Fruit fly (Drosophila melanogaster) whole organism, wandering third instar larva: ENCODE data around the gene Rdh.

Experiments used
- Abd-B ChIP-seq: fragments of >200 bp; optimal IDR thresholded peaks from 2 replicates; lab custom pipeline; 2017; ENCODE audit warnings: missing biosample characterization, missing genetic modification characterization
- CG32264 ChIP-seq: fragments of 200-800 bp; sonication (Bioruptor generic); optimal IDR thresholded peaks from 2 replicates; lab custom pipeline; 2016; ENCODE audit warnings: missing biosample characterization, missing genetic modification characterization
- CG9705 ChIP-seq: fragments of 200-800 bp; sonication (Bioruptor generic); optimal IDR thresholded peaks from 2 replicates; lab custom pipeline; 2018; ENCODE audit warnings: missing biosample characterization, mild to moderate bottlenecking, missing genetic modification characterization
- CrebA ChIP-seq: fragments of 200-800 bp; sonication (Bioruptor generic); optimal IDR thresholded peaks from 2 replicates; lab custom pipeline; 2016; ENCODE audit warnings: missing biosample characterization, mild to moderate bottlenecking, missing genetic modification characterization, borderline replicate concordance
- Dfd ChIP-seq: fragments of >200 bp; optimal IDR thresholded peaks from 2 replicates; lab custom pipeline; 2017; ENCODE audit warnings: missing biosample characterization, missing genetic modification characterization
- Dif ChIP-seq: fragments of 200-275, 200-300 bp; sonication (Bioruptor generic); optimal IDR thresholded peaks from 2 replicates; lab custom pipeline; 2018; ENCODE audit warnings: missing biosample characterization, missing genetic modification characterization; ENCODE audit not compliant: partially characterized antibody
- GATAd ChIP-seq: sonication (Bioruptor generic); optimal IDR thresholded peaks from 2 replicates; lab custom pipeline; 2016; ENCODE audit warnings: missing biosample characterization, missing genetic modification characterization
- HLH106 ChIP-seq: fragments of 200-800 bp; optimal IDR thresholded peaks from 3 replicates; lab custom pipeline; 2019; ENCODE audit warnings: missing biosample characterization, mild to moderate bottlenecking, missing genetic modification characterization, moderate library complexity
- Hnf4 ChIP-seq: fragments of 200-800 bp; sonication (Bioruptor generic); optimal IDR thresholded peaks from 2 replicates; lab custom pipeline; 2016; ENCODE audit warnings: missing biosample characterization, mild to moderate bottlenecking, missing genetic modification characterization
- Hr78 ChIP-seq: fragments of >200 bp; optimal IDR thresholded peaks from 2 replicates; lab custom pipeline; 2017; ENCODE audit warnings: missing biosample characterization, missing genetic modification characterization
- Hr83 ChIP-seq: fragments of 200-300 bp; sonication (Bioruptor generic); optimal IDR thresholded peaks from 2 replicates; lab custom pipeline; 2016; ENCODE audit warnings: missing biosample characterization, mild to moderate bottlenecking, missing genetic modification characterization, moderate library complexity; ENCODE audit not compliant: poor library complexity, severe bottlenecking
- Jra ChIP-seq: sonication (Bioruptor generic); optimal IDR thresholded peaks from 2 replicates; lab custom pipeline; 2016; ENCODE audit warnings: missing biosample characterization, missing genetic modification characterization
- Mio ChIP-seq: sonication (Bioruptor generic); optimal IDR thresholded peaks from 2 replicates; lab custom pipeline; 2016; ENCODE audit warnings: missing biosample characterization, missing genetic modification characterization
- Myc ChIP-seq: fragments of >200 bp; optimal IDR thresholded peaks from 2 replicates; lab custom pipeline; 2017
- N ChIP-seq: fragments of >200 bp; optimal IDR thresholded peaks from 2 replicates; lab custom pipeline; 2018; ENCODE audit warnings: missing biosample characterization, missing external identifiers, missing genetic modification characterization
- OdsH ChIP-seq: fragments of 200-800 bp; sonication (Bioruptor generic); optimal IDR thresholded peaks from 2 replicates; lab custom pipeline; 2016; ENCODE audit warnings: missing biosample characterization, mild to moderate bottlenecking, missing genetic modification characterization
- Rel ChIP-seq, 2 experiments: fragments of 200-800 bp; sonication (Bioruptor generic) in 1 of 2; optimal IDR thresholded peaks; 2 replicates in 1 of 2; 3 replicates in 1 of 2; lab custom pipeline; 2016 to 2019; ENCODE audit warnings: mild to moderate bottlenecking in 2 of 2, missing biosample characterization in 2 of 2, missing genetic modification characterization in 2 of 2, moderate library complexity in 1 of 2
- Sp1 ChIP-seq: fragments of 200-800 bp; sonication (Bioruptor generic); optimal IDR thresholded peaks from 3 replicates; lab custom pipeline; 2019; ENCODE audit warnings: missing biosample characterization, mild to moderate bottlenecking, missing genetic modification characterization, moderate library complexity
- Vsx2 ChIP-seq: fragments of 200-300, 225-300 bp; sonication (Bioruptor generic); optimal IDR thresholded peaks from 2 replicates; lab custom pipeline; 2018; ENCODE audit warnings: missing biosample characterization, missing genetic modification characterization; ENCODE audit not compliant: partially characterized antibody
- br ChIP-seq: fragments of 200-800 bp; sonication (Bioruptor generic); optimal IDR thresholded peaks from 2 replicates; lab custom pipeline; 2016; ENCODE audit warnings: missing biosample characterization, missing genetic modification characterization
- brk ChIP-seq: fragments of 200-800 bp; sonication (Bioruptor generic); optimal IDR thresholded peaks from 2 replicates; lab custom pipeline; 2016; ENCODE audit warnings: missing biosample characterization, mild to moderate bottlenecking, missing genetic modification characterization
- dl ChIP-seq, 2 experiments: fragments of 175-275, 200-275 bp in 1 of 2; fragments of 200-275 bp in 1 of 2; sonication (Bioruptor generic); optimal IDR thresholded peaks; lab custom pipeline; 2018; ENCODE audit warnings: mild to moderate bottlenecking in 2 of 2, missing biosample characterization in 2 of 2, missing genetic modification characterization in 2 of 2, moderate library complexity in 2 of 2; ENCODE audit not compliant: partially characterized antibody in 2 of 2, insufficient read depth in 1 of 2
- dmrt93B ChIP-seq: fragments of 200-800 bp; sonication (Bioruptor generic); optimal IDR thresholded peaks from 2 replicates; lab custom pipeline; 2018; ENCODE audit warnings: missing biosample characterization, mild to moderate bottlenecking, missing genetic modification characterization
- dsf ChIP-seq: sonication (Bioruptor generic); optimal IDR thresholded peaks from 2 replicates; lab custom pipeline; 2016; ENCODE audit warnings: missing biosample characterization, missing genetic modification characterization, borderline replicate concordance
- ey ChIP-seq: fragments of 200-800 bp; sonication (Bioruptor generic); optimal IDR thresholded peaks from 2 replicates; lab custom pipeline; 2016; ENCODE audit warnings: missing biosample characterization, missing genetic modification characterization
- foxo ChIP-seq, 2 experiments: fragments of 200-800 bp; sonication (Bioruptor generic); optimal IDR thresholded peaks; 2 replicates in 1 of 2; 3 replicates in 1 of 2; lab custom pipeline; 2016 to 2017; ENCODE audit warnings: missing biosample characterization in 2 of 2, missing genetic modification characterization in 2 of 2
- fru ChIP-seq: fragments of 200-800 bp; sonication (Bioruptor generic); optimal IDR thresholded peaks from 3 replicates; lab custom pipeline; 2016; ENCODE audit warnings: missing biosample characterization, mild to moderate bottlenecking, missing genetic modification characterization
- h ChIP-seq: fragments of 200-800 bp; sonication (Bioruptor generic); optimal IDR thresholded peaks from 3 replicates; lab custom pipeline; 2016; ENCODE audit warnings: missing biosample characterization, mild to moderate bottlenecking, missing genetic modification characterization
- jim ChIP-seq: fragments of 175-275, 200-325 bp; sonication (Bioruptor generic); optimal IDR thresholded peaks from 2 replicates; lab custom pipeline; 2016; ENCODE audit warnings: missing biosample characterization, mild to moderate bottlenecking, missing genetic modification characterization
- lola ChIP-seq: fragments of >200 bp; optimal IDR thresholded peaks from 2 replicates; lab custom pipeline; 2017; ENCODE audit warnings: missing biosample characterization, missing genetic modification characterization
- pan ChIP-seq: fragments of >200 bp; optimal IDR thresholded peaks from 2 replicates; lab custom pipeline; 2017
- psq ChIP-seq: fragments of 200-800 bp; sonication (Bioruptor generic); optimal IDR thresholded peaks from 3 replicates; lab custom pipeline; 2017; ENCODE audit warnings: missing biosample characterization, mild to moderate bottlenecking, missing genetic modification characterization, moderate library complexity
- rgr ChIP-seq: fragments of 200-800 bp; sonication (Bioruptor generic); optimal IDR thresholded peaks from 3 replicates; lab custom pipeline; 2016; ENCODE audit warnings: missing biosample characterization, mild to moderate bottlenecking, missing genetic modification characterization
- sage ChIP-seq: fragments of 200-800 bp; sonication (Bioruptor generic); optimal IDR thresholded peaks from 2 replicates; lab custom pipeline; 2016; ENCODE audit warnings: missing biosample characterization, mild to moderate bottlenecking, missing genetic modification characterization
- sv ChIP-seq: fragments of 200-800 bp; sonication (Bioruptor generic); optimal IDR thresholded peaks from 3 replicates; lab custom pipeline; 2016; ENCODE audit warnings: missing biosample characterization, missing genetic modification characterization
- tai ChIP-seq: sonication (Bioruptor generic); optimal IDR thresholded peaks from 2 replicates; lab custom pipeline; 2016; ENCODE audit warnings: missing biosample characterization, missing genetic modification characterization
- usp ChIP-seq: fragments of >200 bp; optimal IDR thresholded peaks from 2 replicates; lab custom pipeline; 2017; ENCODE audit warnings: missing biosample characterization, missing genetic modification characterization
- woc ChIP-seq: sonication (Bioruptor generic); optimal IDR thresholded peaks from 2 replicates; lab custom pipeline; 2016; ENCODE audit warnings: missing biosample characterization, mild to moderate bottlenecking, missing genetic modification characterization

Rdh gene

DNA sequence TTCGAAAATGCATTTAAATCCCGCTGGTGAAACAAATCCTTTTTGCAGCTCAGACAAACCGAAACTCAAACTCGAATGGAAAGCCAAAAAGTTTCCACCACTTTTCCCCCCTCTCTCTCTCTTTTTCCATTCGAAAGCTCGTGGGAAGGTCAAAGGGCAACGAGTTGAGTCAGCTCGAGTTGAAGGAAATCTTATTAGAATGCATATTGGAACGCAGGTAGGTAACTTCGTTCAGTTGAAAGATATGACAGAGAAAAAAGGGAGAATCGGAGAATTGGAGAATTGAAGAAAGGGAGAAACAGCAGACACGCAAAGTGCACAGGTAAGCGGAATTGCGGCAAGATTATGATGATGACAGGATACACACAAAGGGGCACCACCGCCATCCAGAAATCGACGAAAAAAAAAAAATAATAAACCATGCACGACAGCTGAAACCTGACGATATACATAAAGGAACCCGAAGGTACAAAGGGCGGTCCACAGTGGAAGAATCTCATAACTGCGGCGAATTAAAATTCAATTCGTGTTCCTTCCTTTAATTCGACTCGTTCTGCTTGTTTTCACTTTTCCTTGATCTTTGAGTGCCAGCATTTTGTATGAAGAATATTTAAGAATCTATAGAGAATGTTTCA lies 42.5 kb upstream of the Rdh start:
- TF ChIP-seq Dif = no peak
- no peak for TF ChIP-seq tai
- no peak for TF ChIP-seq dsf (GFP tag; lab: Kevin White, UChicago)
- TF ChIP-seq sv (GFP tag; lab: Kevin White, UChicago) = no peak
- no peak for TF ChIP-seq Hr78 (GFP tag; lab: Kevin White, UChicago)
- peak; percentile 92 for TF ChIP-seq psq
- TF ChIP-seq Hnf4 (GFP tag; lab: Kevin White, UChicago) = peak; percentile 19
- TF ChIP-seq CG9705 = no peak

DNA sequence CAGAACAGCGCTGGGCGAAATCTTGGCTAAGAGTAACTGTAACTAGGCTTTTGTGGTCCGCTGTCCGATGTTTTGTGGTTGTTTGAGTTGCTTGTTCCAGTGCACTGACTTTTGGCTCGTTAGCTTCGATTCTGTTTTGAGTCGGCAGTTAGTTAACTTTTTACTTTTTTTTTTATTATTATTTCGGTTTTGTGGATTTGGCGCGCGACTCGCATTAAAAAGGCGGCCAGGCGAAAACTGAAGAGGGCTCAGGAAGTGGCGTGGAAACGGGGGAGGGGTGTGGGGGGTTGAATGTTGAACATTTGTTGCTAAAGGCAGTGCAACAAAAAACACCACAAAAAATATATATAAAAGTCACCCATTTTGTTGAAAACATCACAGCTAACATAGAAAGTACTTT lies 41.8 kb upstream of the Rdh start:
- no peak for TF ChIP-seq Hnf4 (GFP tag; lab: Kevin White, UChicago)
- TF ChIP-seq N = no peak
- TF ChIP-seq Dfd (GFP tag; lab: Kevin White, UChicago) = peak; percentile 12

DNA sequence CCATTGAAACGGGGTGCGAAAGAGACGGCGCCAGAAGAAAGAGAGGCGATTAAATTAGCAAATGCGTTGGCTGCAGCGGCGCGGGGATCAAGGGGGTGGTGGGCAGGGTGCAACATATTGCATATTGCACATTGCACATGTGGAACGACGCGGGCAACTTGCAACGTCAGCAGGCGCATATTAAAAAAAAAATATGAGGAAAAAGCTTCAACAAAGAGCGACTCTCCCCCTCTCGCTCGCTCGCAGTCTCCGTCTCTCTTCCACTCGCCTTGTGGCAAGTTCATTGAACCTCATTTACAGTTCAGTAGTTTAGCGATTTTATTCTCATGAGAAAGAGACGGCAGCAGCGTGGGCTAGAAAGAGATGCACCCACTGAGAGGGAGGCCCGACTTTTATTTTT lies 41.2 kb upstream of the Rdh start:
- TF ChIP-seq Hr78 (GFP tag; lab: Kevin White, UChicago) = no peak
- no peak for TF ChIP-seq CrebA (GFP tag; lab: Kevin White, UChicago)

DNA sequence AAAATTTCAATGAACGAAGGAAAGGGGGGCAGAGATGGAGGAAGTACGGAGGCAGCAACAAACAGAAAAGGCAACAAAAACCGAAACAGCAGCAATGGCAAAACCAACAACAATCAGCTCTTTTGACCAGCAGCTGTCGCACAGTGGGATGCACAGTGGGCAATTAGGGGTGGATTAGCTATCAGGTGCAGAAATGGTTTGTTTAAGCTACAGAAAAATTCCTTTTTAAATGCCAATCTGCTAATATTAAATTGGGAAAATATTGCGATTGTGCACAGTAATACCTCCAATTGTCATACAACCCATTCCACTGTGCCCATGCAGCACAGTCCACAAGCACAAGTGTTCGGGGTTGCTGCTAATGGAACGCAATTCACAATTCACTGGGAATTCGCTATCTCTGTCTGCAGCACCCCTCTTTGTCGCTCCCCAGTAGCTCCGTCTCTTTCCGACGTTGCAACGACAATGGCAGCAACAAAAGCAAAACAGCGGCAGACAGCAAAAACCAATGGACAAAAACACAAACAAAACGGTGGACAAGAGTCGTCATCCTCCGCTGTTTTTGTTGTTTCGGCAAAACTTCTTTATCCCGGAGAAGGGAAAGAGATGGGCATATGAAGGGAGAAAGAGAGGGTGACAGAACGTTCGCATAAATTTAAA lies 40.1 kb upstream of the Rdh start:
- no peak for TF ChIP-seq Hr78 (GFP tag; lab: Kevin White, UChicago)
- TF ChIP-seq dsf (GFP tag; lab: Kevin White, UChicago) = peak; percentile 87
- TF ChIP-seq Hnf4 (GFP tag; lab: Kevin White, UChicago) = peak; percentile 98
- TF ChIP-seq dl (GFP tag; optimal IDR thresholded peaks at IDR 0.05; lab: Kevin White, UChicago; ENCODE audit: insufficient read depth in 1 of 2, partially characterized antibody in 2 of 2) = no peak
- peak; percentile 87 for TF ChIP-seq sv (GFP tag; lab: Kevin White, UChicago)
- TF ChIP-seq woc (GFP tag; lab: Kevin White, UChicago) = peak; percentile 98
- TF ChIP-seq ey = peak; percentile 99
- TF ChIP-seq br (GFP tag; lab: Kevin White, UChicago) = peak; percentile 98
- TF ChIP-seq jim (GFP tag; lab: Kevin White, UChicago) = no peak
- no peak for TF ChIP-seq lola (GFP tag; lab: Kevin White, UChicago)
- peak; percentile 94 for TF ChIP-seq sage (GFP tag; lab: Kevin White, UChicago)
- no peak for TF ChIP-seq N
- peak; percentile 92 for TF ChIP-seq CrebA (GFP tag; lab: Kevin White, UChicago)
- peak; percentile 46 for TF ChIP-seq CG9705
- TF ChIP-seq foxo (GFP tag; optimal IDR thresholded peaks at IDR 0.05; lab: Kevin White, UChicago) = peak; percentile 90 to 99
- peak; percentile 98 for TF ChIP-seq psq
- no peak for TF ChIP-seq Abd-B (GFP tag; lab: Kevin White, UChicago)
- peak; percentile 89 for TF ChIP-seq brk (GFP tag; lab: Kevin White, UChicago)
- TF ChIP-seq GATAd (GFP tag; lab: Kevin White, UChicago) = peak; percentile 81
- peak; percentile 99 for TF ChIP-seq h (GFP tag; lab: Kevin White, UChicago)
- TF ChIP-seq Vsx2 (GFP tag; lab: Kevin White, UChicago) = no peak
- TF ChIP-seq Mio (GFP tag; lab: Kevin White, UChicago) = peak; percentile 92
- TF ChIP-seq fru (GFP tag; lab: Kevin White, UChicago) = peak; percentile 99
- peak; percentile 91 for TF ChIP-seq HLH106 (tag; lab: Kevin White, UChicago)
- TF ChIP-seq tai = peak; percentile 92
- peak; percentile 99 for TF ChIP-seq rgr
- TF ChIP-seq OdsH (GFP tag; lab: Kevin White, UChicago) = peak; percentile 98
- no peak for TF ChIP-seq Dif
- TF ChIP-seq dmrt93B (GFP tag; lab: Kevin White, UChicago) = peak; percentile 88
- peak; percentile 96 for TF ChIP-seq Rel (GFP tag; optimal IDR thresholded peaks at IDR 0.05; lab: Kevin White, UChicago)
- no peak for TF ChIP-seq Rel (tag; optimal IDR thresholded peaks at IDR 0.05; lab: Kevin White, UChicago)
- TF ChIP-seq usp (GFP tag; lab: Kevin White, UChicago) = no peak
- TF ChIP-seq Dfd (GFP tag; lab: Kevin White, UChicago) = peak; percentile 36
- TF ChIP-seq CG32264 = peak; percentile 99
- no peak for TF ChIP-seq Myc (lab: Kevin White, UChicago)
- peak; percentile 74 for TF ChIP-seq Hr83 (GFP tag; lab: Kevin White, UChicago)
- TF ChIP-seq Jra (GFP tag; lab: Kevin White, UChicago) = peak; percentile 90
- TF ChIP-seq Sp1 (GFP tag; lab: Kevin White, UChicago) = peak; percentile 94
- no peak for TF ChIP-seq pan (lab: Kevin White, UChicago)
